Worm (Caenorhabditis elegans) whole organism, L4 larva: ENCODE measurements around the gene wsp-1.

Experiments
- Y105C5A.15 ChIP-seq: fragments of 200-800 bp; sonication (Bioruptor generic); IDR thresholded peaks from 2 replicates; pipeline ENCODE4 v1.3.6; 2022; ENCODE audit warnings: missing genetic modification characterization, missing compliant biosample characterization
- Y75B8A.6 ChIP-seq: fragments of 200-800 bp; sonication (Bioruptor generic); IDR thresholded peaks from 2 replicates; pipeline ENCODE4 v1.3.6; 2022; ENCODE audit warnings: missing genetic modification reagents, missing genetic modification characterization, missing compliant biosample characterization
- aly-2 ChIP-seq: sonication (generic microtip); optimal IDR thresholded peaks from 2 replicates; lab custom pipeline; 2018; ENCODE audit warnings: missing biosample characterization, missing genetic modification characterization
- ces-1 ChIP-seq: fragments of 150-350 bp; sonication (generic microtip); optimal IDR thresholded peaks from 4 replicates; lab custom pipeline; 2014; ENCODE audit warnings: missing biosample characterization, missing genetic modification reagents, missing genetic modification characterization
- fkh-10 ChIP-seq: fragments of 150-350 bp; optimal IDR thresholded peaks from 2 replicates; lab custom pipeline; 2014; ENCODE audit warnings: missing biosample characterization, missing genetic modification reagents, missing genetic modification characterization
- lsy-2 ChIP-seq, 2 experiments: fragments of 150-350 bp in 1 of 2; sonication (generic microtip) in 1 of 2; optimal IDR thresholded peaks; 2 replicates each; lab custom pipeline; 2014 to 2017; ENCODE audit warnings: missing biosample characterization in 2 of 2, missing genetic modification characterization in 2 of 2
- nhr-102 ChIP-seq: sonication (generic microtip); optimal IDR thresholded peaks from 2 replicates; lab custom pipeline; 2016; ENCODE audit warnings: mild to moderate bottlenecking, missing genetic modification characterization, moderate library complexity, missing compliant biosample characterization
- nhr-237 ChIP-seq: sonication (generic microtip); optimal IDR thresholded peaks from 2 replicates; lab custom pipeline; 2017; ENCODE audit warnings: missing biosample characterization, missing genetic modification characterization
- php-3 ChIP-seq: fragments of 200-800 bp; sonication (Bioruptor generic); IDR thresholded peaks from 2 replicates; pipeline ENCODE4 v1.3.6; 2022; ENCODE audit warnings: missing genetic modification reagents, missing genetic modification characterization, missing compliant biosample characterization
- pqm-1 ChIP-seq: sonication (generic microtip); optimal IDR thresholded peaks from 2 replicates; lab custom pipeline; 2017; ENCODE audit warnings: missing biosample characterization, missing genetic modification characterization
- ztf-11 ChIP-seq: fragments of 150-350 bp; optimal IDR thresholded peaks from 2 replicates; lab custom pipeline; 2014; ENCODE audit warnings: missing biosample characterization, missing genetic modification characterization

ce11 chrIV:8148494-8148893 is 50.3 kb downstream of the wsp-1 start, which contains the start of gene pmk-1:
- TF ChIP-seq aly-2 (no peak), nhr-102 (no peak), ces-1 (GFP tag; lab: Kevin White, UChicago) (no peak), Y105C5A.15 (GFP tag; lab: Robert Waterston, UW) (no peak), nhr-237 (tag; lab: Kevin White, UChicago) (no peak), Y75B8A.6 (GFP tag; lab: Robert Waterston, UW) (no peak), ztf-11 (tag; lab: Kevin White, UChicago) (no peak), fkh-10 (GFP tag; lab: Kevin White, UChicago) (no peak), php-3 (GFP tag; lab: Robert Waterston, UW) (no peak), pqm-1 (no peak), lsy-2 (tag; optimal IDR thresholded peaks at IDR 0.05; lab: Kevin White, UChicago) (no peak)
